Worm (Caenorhabditis elegans) whole organism, late embryonic: ENCODE data around the gene C33H5.16.
A peak's percentile ranks its signal among the peaks of the same experiment; 100 is the strongest.

Experiments used
- C08G9.2 ChIP-seq: sonication (generic microtip); optimal IDR thresholded peaks from 2 replicates; lab custom pipeline; 2016; ENCODE audit warnings: mild to moderate bottlenecking, missing genetic modification characterization, moderate library complexity, missing compliant biosample characterization
- K02D7.2 ChIP-seq: sonication (generic microtip); optimal IDR thresholded peaks from 2 replicates; lab custom pipeline; 2017; ENCODE audit warnings: mild to moderate bottlenecking, missing genetic modification characterization, missing compliant biosample characterization
- T23F11.4 ChIP-seq: fragments of 200-800 bp; sonication (Bioruptor generic); optimal IDR thresholded peaks from 2 replicates; lab custom pipeline; 2018; ENCODE audit warnings: mild to moderate bottlenecking, missing genetic modification characterization, missing compliant biosample characterization
- ama-1 ChIP-seq: fragments of 150-350 bp; optimal IDR thresholded peaks from 2 replicates; lab custom pipeline; 2014
- ceh-18 ChIP-seq: sonication (generic microtip); optimal IDR thresholded peaks from 2 replicates; lab custom pipeline; 2016; ENCODE audit warnings: missing genetic modification characterization, missing compliant biosample characterization
- ceh-2 ChIP-seq: sonication (generic microtip); optimal IDR thresholded peaks from 2 replicates; lab custom pipeline; 2016; ENCODE audit warnings: missing genotype, missing genetic modification characterization, missing compliant biosample characterization
- ceh-34 ChIP-seq: sonication (generic microtip); optimal IDR thresholded peaks from 2 replicates; lab custom pipeline; 2016; ENCODE audit warnings: mild to moderate bottlenecking, missing genetic modification characterization, missing compliant biosample characterization
- ceh-45 ChIP-seq: fragments of 200-800 bp; sonication (Bioruptor generic); IDR thresholded peaks from 2 replicates; pipeline ENCODE4 v1.3.6; 2022; ENCODE audit warnings: missing genetic modification reagents, missing genetic modification characterization, missing compliant biosample characterization
- ceh-6 ChIP-seq: fragments of 200-800 bp; sonication (Bioruptor generic); optimal IDR thresholded peaks from 2 replicates; lab custom pipeline; 2018; ENCODE audit warnings: mild to moderate bottlenecking, missing genetic modification characterization, missing compliant biosample characterization
- che-1 ChIP-seq: sonication (generic microtip); optimal IDR thresholded peaks from 2 replicates; lab custom pipeline; 2016; ENCODE audit warnings: mild to moderate bottlenecking, missing genetic modification characterization, missing compliant biosample characterization
- dmd-4 ChIP-seq: sonication (generic microtip); optimal IDR thresholded peaks from 2 replicates; lab custom pipeline; 2016; ENCODE audit warnings: borderline replicate concordance, missing genetic modification characterization, missing compliant biosample characterization
- eyg-1 ChIP-seq: sonication (generic microtip); optimal IDR thresholded peaks from 2 replicates; lab custom pipeline; 2016; ENCODE audit warnings: missing genotype, missing genetic modification characterization, missing compliant biosample characterization
- gmeb-2 ChIP-seq: sonication (generic microtip); optimal IDR thresholded peaks from 2 replicates; lab custom pipeline; 2016; ENCODE audit warnings: missing genetic modification characterization, inconsistent platforms, missing compliant biosample characterization
- hlh-15 ChIP-seq: sonication (generic microtip); optimal IDR thresholded peaks from 2 replicates; lab custom pipeline; 2016; ENCODE audit warnings: missing genetic modification characterization, missing compliant biosample characterization
- hlh-30 ChIP-seq: sonication (generic microtip); optimal IDR thresholded peaks from 2 replicates; lab custom pipeline; 2017; ENCODE audit warnings: antibody characterized with exemption, missing genetic modification characterization, missing compliant biosample characterization; ENCODE audit not compliant: insufficient read depth
- hlh-8 ChIP-seq: sonication (generic microtip); optimal IDR thresholded peaks from 2 replicates; lab custom pipeline; 2016; ENCODE audit warnings: missing genotype, missing genetic modification characterization, missing compliant biosample characterization
- lin-11 ChIP-seq: fragments of 200-800 bp; sonication (Bioruptor generic); optimal IDR thresholded peaks from 2 replicates; lab custom pipeline; 2018; ENCODE audit warnings: mild to moderate bottlenecking, missing genetic modification characterization, missing compliant biosample characterization
- mec-3 ChIP-seq: sonication (generic microtip); optimal IDR thresholded peaks from 2 replicates; lab custom pipeline; 2016; ENCODE audit warnings: borderline replicate concordance, missing genetic modification characterization, missing compliant biosample characterization
- nfya-1 ChIP-seq: sonication (generic microtip); optimal IDR thresholded peaks from 2 replicates; lab custom pipeline; 2017; ENCODE audit warnings: missing genetic modification characterization, mild to moderate bottlenecking, missing compliant biosample characterization, antibody characterized with exemption, moderate library complexity
- nhr-11 ChIP-seq: fragments of 150-350 bp; optimal IDR thresholded peaks from 2 replicates; lab custom pipeline; 2014; ENCODE audit warnings: missing biosample characterization, missing genetic modification characterization
- odd-2 ChIP-seq: sonication (generic microtip); optimal IDR thresholded peaks from 2 replicates; lab custom pipeline; 2017; ENCODE audit warnings: antibody characterized with exemption, mild to moderate bottlenecking, missing genetic modification characterization, missing compliant biosample characterization
- pha-2 ChIP-seq: sonication (generic microtip); optimal IDR thresholded peaks from 2 replicates; lab custom pipeline; 2017; ENCODE audit warnings: mild to moderate bottlenecking, missing genetic modification characterization, missing compliant biosample characterization
- pha-4 ChIP-seq: fragments of 150-350 bp; optimal IDR thresholded peaks from 2 replicates; lab custom pipeline; 2018; ENCODE audit warnings: missing biosample characterization, missing genetic modification reagents, missing genetic modification characterization
- pros-1 ChIP-seq: fragments of 150-350 bp; optimal IDR thresholded peaks from 2 replicates; lab custom pipeline; 2014; ENCODE audit warnings: missing biosample characterization, missing genetic modification reagents, missing genetic modification characterization
- ref-2 ChIP-seq: sonication (generic microtip); optimal IDR thresholded peaks from 2 replicates; lab custom pipeline; 2016; ENCODE audit warnings: missing genetic modification characterization, missing compliant biosample characterization
- sdc-2 ChIP-seq: sonication (generic microtip); optimal IDR thresholded peaks from 2 replicates; lab custom pipeline; 2016; ENCODE audit warnings: missing genotype, missing genetic modification characterization, missing compliant biosample characterization
- sox-4 ChIP-seq: sonication (generic microtip); optimal IDR thresholded peaks from 2 replicates; lab custom pipeline; 2017; ENCODE audit warnings: mild to moderate bottlenecking, missing genetic modification characterization, inconsistent platforms, missing compliant biosample characterization
- syd-9 ChIP-seq: sonication (generic microtip); optimal IDR thresholded peaks from 2 replicates; lab custom pipeline; 2016; ENCODE audit warnings: mild to moderate bottlenecking, missing genetic modification characterization, moderate library complexity, missing compliant biosample characterization
- tbx-2 ChIP-seq: sonication (generic microtip); optimal IDR thresholded peaks from 2 replicates; lab custom pipeline; 2016; ENCODE audit warnings: missing genetic modification characterization, missing compliant biosample characterization
- tbx-7 ChIP-seq: sonication (generic microtip); optimal IDR thresholded peaks from 2 replicates; lab custom pipeline; 2016; ENCODE audit warnings: missing genotype, missing genetic modification characterization, missing compliant biosample characterization
- ttx-3 ChIP-seq: sonication (generic microtip); optimal IDR thresholded peaks from 2 replicates; lab custom pipeline; 2016; ENCODE audit warnings: missing genetic modification reagents, missing genetic modification characterization, missing compliant biosample characterization
- unc-3 ChIP-seq, 2 experiments: fragments of 200-800 bp in 1 of 2; sonication (Bioruptor generic) in 1 of 2; sonication (generic microtip) in 1 of 2; conservative IDR thresholded peaks in 1 of 2; optimal IDR thresholded peaks in 1 of 2; 2 replicates each; pipeline versions ENCODE4 v1.3.6 to Lab custom; 2016 to 2022; ENCODE audit warnings: missing compliant biosample characterization in 2 of 2, missing genetic modification characterization in 2 of 2, missing genetic modification reagents in 1 of 2
- unc-42 ChIP-seq: sonication (generic microtip); optimal IDR thresholded peaks from 2 replicates; lab custom pipeline; 2016; ENCODE audit warnings: missing genotype, missing genetic modification characterization, missing compliant biosample characterization
- zip-5 ChIP-seq: sonication (generic microtip); optimal IDR thresholded peaks from 2 replicates; lab custom pipeline; 2016; ENCODE audit warnings: missing genetic modification characterization, missing compliant biosample characterization
- ztf-16 ChIP-seq: sonication (generic microtip); optimal IDR thresholded peaks from 2 replicates; lab custom pipeline; 2017; ENCODE audit warnings: missing genetic modification characterization, missing compliant biosample characterization

Gene C33H5.16

DNA sequence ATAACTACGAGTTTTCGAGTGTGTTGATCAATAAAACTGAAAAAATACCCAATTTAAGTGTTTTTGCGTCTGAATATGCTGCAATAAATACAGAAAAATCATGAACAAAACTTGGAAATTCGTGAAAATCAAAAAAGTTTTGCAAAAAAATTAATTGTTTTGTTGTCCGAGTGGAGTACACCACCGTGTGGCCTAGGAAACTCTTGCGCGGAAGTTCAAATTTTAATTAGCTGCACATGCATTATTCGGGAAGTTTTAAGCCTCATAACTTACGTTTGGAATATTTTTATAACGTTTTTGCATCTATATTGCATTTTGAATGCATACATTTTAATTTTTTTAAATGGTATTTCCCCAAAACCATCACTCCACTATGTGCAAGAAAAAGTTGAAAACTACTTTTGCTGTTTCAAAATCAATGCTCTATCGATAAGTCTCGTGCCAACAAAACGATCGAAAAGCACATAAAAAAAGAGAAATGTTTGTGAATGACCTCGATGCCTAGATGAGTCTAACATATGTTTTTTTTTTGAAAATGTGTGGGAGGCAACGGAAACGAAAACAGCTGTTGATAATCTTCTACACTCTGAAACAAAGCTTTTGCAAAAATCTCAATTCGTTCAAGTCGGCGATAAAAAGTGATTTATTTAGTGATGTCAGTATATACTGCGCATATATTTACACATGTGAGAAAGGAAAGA, 13.4 kb upstream of the C33H5.16 start (continued):
- TF ChIP-seq ceh-2 (tag; lab: Kevin White, UChicago) (peak; percentile 49), C08G9.2 (tag; lab: Kevin White, UChicago) (peak; percentile 81), pha-2 (no peak), zip-5 (tag; lab: Kevin White, UChicago) (peak; percentile 46), che-1 (tag; lab: Kevin White, UChicago) (no peak), ceh-18 (tag; lab: Kevin White, UChicago) (peak; percentile 18), ceh-34 (tag; lab: Kevin White, UChicago) (no peak), tbx-2 (tag; lab: Kevin White, UChicago) (peak; percentile 21), odd-2 (tag; lab: Kevin White, UChicago) (no peak), sox-4 (tag; lab: Kevin White, UChicago) (no peak), ama-1 (lab: Kevin White, UChicago) (no peak), mec-3 (tag; lab: Kevin White, UChicago) (no peak), K02D7.2 (tag; lab: Kevin White, UChicago) (no peak), ttx-3 (tag; lab: Kevin White, UChicago) (no peak), ref-2 (tag; lab: Kevin White, UChicago) (no peak), tbx-7 (tag; lab: Kevin White, UChicago) (peak; percentile 74), hlh-8 (tag; lab: Kevin White, UChicago) (no peak), lin-11 (no peak), syd-9 (tag; lab: Kevin White, UChicago) (no peak)
- TF ChIP-seq, all 69 proteins: peak for 10

DNA sequence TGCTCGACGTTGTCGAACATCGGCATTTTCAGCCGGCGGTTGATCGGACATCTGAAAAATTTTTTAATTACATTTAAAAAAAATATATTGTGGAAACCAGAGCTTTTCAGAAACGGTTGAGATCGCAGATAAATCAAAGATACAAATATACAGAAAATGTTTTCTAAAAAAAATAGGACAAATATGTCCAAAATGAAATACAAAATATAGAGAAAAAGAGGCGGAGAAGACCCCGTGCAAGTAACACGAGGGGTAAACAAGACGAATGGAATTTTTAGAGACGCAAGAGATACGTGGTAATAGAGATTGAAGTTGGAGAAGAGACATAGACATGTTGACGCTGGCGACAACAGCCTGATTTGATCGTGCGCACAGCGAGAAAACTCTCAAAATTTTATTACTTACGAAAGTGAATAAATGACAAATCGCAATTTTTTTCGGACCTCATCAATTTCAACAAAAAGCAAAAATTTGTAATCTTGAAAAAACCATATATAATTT, 12.6 kb upstream of the C33H5.16 start, which contains the start of gene cdgs-1:
Gene cdgs-1, minus strand, starts transcription at position 51 of the 501 bp plus-strand sequence.
- peak; percentile 78 for TF ChIP-seq unc-42 (tag; lab: Kevin White, UChicago)
- peak; percentile 68 for TF ChIP-seq hlh-30 (tag; lab: Kevin White, UChicago)
- no peak for TF ChIP-seq ceh-45 (GFP tag; lab: Robert Waterston, UW)
- TF ChIP-seq nfya-1: peak; percentile 31
- TF ChIP-seq syd-9 (tag; lab: Kevin White, UChicago): no peak
- no peak for TF ChIP-seq sox-4 (tag; lab: Kevin White, UChicago)

DNA sequence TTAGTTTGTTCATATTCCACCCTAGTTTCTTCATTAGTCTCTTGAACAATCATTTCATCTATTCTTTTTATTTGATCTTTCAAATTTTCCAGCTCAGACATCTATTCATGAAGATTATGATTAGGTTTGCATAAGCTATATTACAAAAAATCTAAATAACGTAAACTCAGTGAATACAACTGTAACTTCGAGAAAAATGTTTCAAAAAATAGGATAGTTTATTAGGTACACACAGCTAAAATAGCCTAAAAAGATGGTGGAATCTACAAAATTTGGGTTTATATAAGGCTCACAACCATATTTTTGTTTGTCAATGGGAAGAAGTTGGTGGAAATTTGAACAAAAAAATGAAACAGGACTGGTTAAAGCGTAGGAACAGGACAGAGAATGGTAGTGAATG, 9.6 kb upstream of the C33H5.16 start, which contains the start of gene zgpa-1:
Gene zgpa-1, minus strand, starts transcription at position 101 of the 400 bp plus-strand sequence.
- no peak for TF ChIP-seq gmeb-2
- no peak for TF ChIP-seq nfya-1
- TF ChIP-seq T23F11.4 (GFP tag; lab: Kevin White, UChicago): no peak
- TF ChIP-seq pros-1: no peak
- no peak for TF ChIP-seq syd-9 (tag; lab: Kevin White, UChicago)
- TF ChIP-seq dmd-4 (tag; lab: Kevin White, UChicago): no peak
- no peak for TF ChIP-seq sdc-2 (tag; lab: Kevin White, UChicago)
- TF ChIP-seq tbx-2 (tag; lab: Kevin White, UChicago): no peak

DNA sequence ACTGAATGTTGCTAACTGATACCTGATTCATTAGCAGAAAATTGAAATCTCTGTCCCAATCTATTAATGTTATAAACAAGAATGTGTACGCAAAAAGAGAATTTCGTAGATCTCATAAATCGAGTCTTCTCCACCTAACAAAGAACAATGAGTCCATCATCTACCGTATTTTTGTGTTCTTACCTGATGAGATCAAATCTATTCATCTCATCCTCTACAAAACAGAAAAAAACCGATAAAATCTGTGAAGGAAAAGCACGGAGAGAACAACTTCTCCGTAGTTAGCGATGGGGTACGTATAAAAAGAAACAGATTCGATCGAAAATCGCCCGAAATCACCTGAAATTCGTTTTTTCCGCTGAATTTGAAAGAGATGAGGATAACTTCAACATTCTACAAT, 5.4 kb upstream of the C33H5.16 start, which contains the start of gene C33H5.1:
Gene C33H5.1, plus strand, starts transcription at position 330 of the 400 bp plus-strand sequence.
- TF ChIP-seq unc-42 (tag; lab: Kevin White, UChicago) (no peak), odd-2 (tag; lab: Kevin White, UChicago) (no peak), dmd-4 (tag; lab: Kevin White, UChicago) (no peak), eyg-1 (no peak), mec-3 (tag; lab: Kevin White, UChicago) (no peak), unc-3 (GFP tag; conservative IDR thresholded peaks at IDR 0.05; lab: Robert Waterston, UW) (no peak), unc-3 (tag; optimal IDR thresholded peaks at IDR 0.05; lab: Kevin White, UChicago) (no peak), hlh-15 (tag; lab: Kevin White, UChicago) (no peak), ceh-6 (GFP tag; lab: Kevin White, UChicago) (no peak), pha-4 (no peak), che-1 (tag; lab: Kevin White, UChicago) (no peak), nfya-1 (no peak), nhr-11 (tag; lab: Kevin White, UChicago) (no peak), ztf-16 (tag; lab: Kevin White, UChicago) (no peak)
